Fruit fly (Drosophila melanogaster) whole organism, pupa: ENCODE results near the gene CG10214.

Source experiments
- CG14655 ChIP-seq: fragments of 200-800 bp; sonication (Bioruptor generic); optimal IDR thresholded peaks from 3 replicates; lab custom pipeline; 2017; ENCODE audit warnings: mild to moderate bottlenecking, missing biosample characterization, missing genetic modification reagents, missing genetic modification characterization
- CG34367 ChIP-seq: fragments of 200-800 bp; sonication (Bioruptor generic); optimal IDR thresholded peaks from 2 replicates; lab custom pipeline; 2018; ENCODE audit warnings: missing biosample characterization, mild to moderate bottlenecking, missing genetic modification characterization
- CG8159 ChIP-seq: fragments of 200-800 bp; sonication (Bioruptor generic); optimal IDR thresholded peaks from 3 replicates; lab custom pipeline; 2018; ENCODE audit warnings: missing biosample characterization, mild to moderate bottlenecking, missing genetic modification characterization, moderate library complexity
- D1 ChIP-seq: fragments of 200-800 bp; sonication (Bioruptor generic); optimal IDR thresholded peaks from 2 replicates; lab custom pipeline; 2018; ENCODE audit warnings: missing biosample characterization, mild to moderate bottlenecking, missing genetic modification characterization, moderate library complexity
- Ets98B ChIP-seq: fragments of 200-800 bp; sonication (Bioruptor generic); IDR thresholded peaks from 2 replicates; pipeline ENCODE4 v1.3.6; 2022; ENCODE audit warnings: missing biosample characterization, missing genetic modification characterization
- Pif1A ChIP-seq: fragments of 200-800 bp; sonication (Bioruptor generic); optimal IDR thresholded peaks from 3 replicates; lab custom pipeline; 2016; ENCODE audit warnings: missing biosample characterization, missing genetic modification characterization
- rn ChIP-seq: fragments of 200-800 bp; sonication (Bioruptor generic); IDR thresholded peaks from 2 replicates; pipeline ENCODE4 v1.3.6; 2022; ENCODE audit warnings: missing biosample characterization, missing genetic modification characterization

Gene CG10214

DNA sequence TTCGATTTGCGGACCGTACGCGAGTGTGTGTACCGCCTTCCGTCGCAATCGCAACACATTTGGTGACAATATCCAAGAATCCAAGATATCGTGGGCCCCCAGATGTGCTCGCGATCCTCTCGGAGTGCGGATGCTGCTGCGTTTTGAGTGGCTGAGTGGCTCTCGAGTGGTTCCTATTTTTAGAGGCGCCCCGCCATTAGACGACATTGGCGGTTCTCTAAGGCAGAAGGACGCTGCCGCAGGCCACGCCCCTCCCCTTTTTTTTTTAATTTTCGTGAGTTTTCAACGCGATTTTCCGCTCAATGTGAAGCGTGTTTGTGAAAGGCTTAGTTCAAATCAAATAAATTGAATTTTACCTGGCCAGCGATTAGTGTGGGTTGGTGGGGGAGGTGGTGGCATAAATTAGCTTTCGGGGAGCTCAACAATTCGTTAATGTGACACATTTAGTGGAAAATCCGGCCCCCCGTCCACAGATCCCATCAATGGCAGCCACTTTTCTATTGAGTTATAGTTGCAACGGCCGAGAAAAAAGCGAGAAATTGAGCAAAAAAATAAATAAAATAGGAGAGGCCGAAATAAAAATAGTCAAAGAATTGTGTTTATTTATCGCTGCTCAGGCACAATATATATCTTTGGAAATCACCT is 48.9 kb downstream of the CG10214 start, which contains the start of gene nau:
Gene nau (minus strand): TSS at position 61 of the 645 bp plus-strand sequence.
- no peak for TF ChIP-seq D1 (tag; lab: Kevin White, UChicago)
- TF ChIP-seq rn (GFP tag; lab: Robert Waterston, UW), result no peak
- TF ChIP-seq Ets98B (GFP tag; lab: Robert Waterston, UW), result no peak
- TF ChIP-seq CG14655 (GFP tag; lab: Kevin White, UChicago), result no peak
- no peak for TF ChIP-seq CG8159 (tag; lab: Kevin White, UChicago)
- no peak for TF ChIP-seq Pif1A (GFP tag; lab: Kevin White, UChicago)
- TF ChIP-seq CG34367 (tag; lab: Kevin White, UChicago), result no peak
